Fruit fly (Drosophila melanogaster) whole organism, wandering third instar larva: ENCODE data around the gene CG43672.
A peak's percentile ranks its signal among the peaks of the same experiment; 100 is the strongest.

Experiments used
- Abd-B ChIP-seq: fragments of >200 bp; optimal IDR thresholded peaks from 2 replicates; lab custom pipeline; 2017; ENCODE audit warnings: missing biosample characterization, missing genetic modification characterization
- CG9705 ChIP-seq: fragments of 200-800 bp; sonication (Bioruptor generic); optimal IDR thresholded peaks from 2 replicates; lab custom pipeline; 2018; ENCODE audit warnings: missing biosample characterization, mild to moderate bottlenecking, missing genetic modification characterization
- CrebA ChIP-seq: fragments of 200-800 bp; sonication (Bioruptor generic); optimal IDR thresholded peaks from 2 replicates; lab custom pipeline; 2016; ENCODE audit warnings: missing biosample characterization, mild to moderate bottlenecking, missing genetic modification characterization, borderline replicate concordance
- Dif ChIP-seq: fragments of 200-275, 200-300 bp; sonication (Bioruptor generic); optimal IDR thresholded peaks from 2 replicates; lab custom pipeline; 2018; ENCODE audit warnings: missing biosample characterization, missing genetic modification characterization; ENCODE audit not compliant: partially characterized antibody
- GATAd ChIP-seq: sonication (Bioruptor generic); optimal IDR thresholded peaks from 2 replicates; lab custom pipeline; 2016; ENCODE audit warnings: missing biosample characterization, missing genetic modification characterization
- HLH106 ChIP-seq: fragments of 200-800 bp; optimal IDR thresholded peaks from 3 replicates; lab custom pipeline; 2019; ENCODE audit warnings: missing biosample characterization, mild to moderate bottlenecking, missing genetic modification characterization, moderate library complexity
- Hnf4 ChIP-seq: fragments of 200-800 bp; sonication (Bioruptor generic); optimal IDR thresholded peaks from 2 replicates; lab custom pipeline; 2016; ENCODE audit warnings: missing biosample characterization, mild to moderate bottlenecking, missing genetic modification characterization
- Hr78 ChIP-seq: fragments of >200 bp; optimal IDR thresholded peaks from 2 replicates; lab custom pipeline; 2017; ENCODE audit warnings: missing biosample characterization, missing genetic modification characterization
- Jra ChIP-seq: sonication (Bioruptor generic); optimal IDR thresholded peaks from 2 replicates; lab custom pipeline; 2016; ENCODE audit warnings: missing biosample characterization, missing genetic modification characterization
- Mio ChIP-seq: sonication (Bioruptor generic); optimal IDR thresholded peaks from 2 replicates; lab custom pipeline; 2016; ENCODE audit warnings: missing biosample characterization, missing genetic modification characterization
- Myc ChIP-seq: fragments of >200 bp; optimal IDR thresholded peaks from 2 replicates; lab custom pipeline; 2017
- N ChIP-seq: fragments of >200 bp; optimal IDR thresholded peaks from 2 replicates; lab custom pipeline; 2018; ENCODE audit warnings: missing biosample characterization, missing external identifiers, missing genetic modification characterization
- Rel ChIP-seq, 2 experiments: fragments of 200-800 bp; sonication (Bioruptor generic) in 1 of 2; optimal IDR thresholded peaks; 2 replicates in 1 of 2; 3 replicates in 1 of 2; lab custom pipeline; 2016 to 2019; ENCODE audit warnings: mild to moderate bottlenecking in 2 of 2, missing biosample characterization in 2 of 2, missing genetic modification characterization in 2 of 2, moderate library complexity in 1 of 2
- Sp1 ChIP-seq: fragments of 200-800 bp; sonication (Bioruptor generic); optimal IDR thresholded peaks from 3 replicates; lab custom pipeline; 2019; ENCODE audit warnings: missing biosample characterization, mild to moderate bottlenecking, missing genetic modification characterization, moderate library complexity
- Vsx2 ChIP-seq: fragments of 200-300, 225-300 bp; sonication (Bioruptor generic); optimal IDR thresholded peaks from 2 replicates; lab custom pipeline; 2018; ENCODE audit warnings: missing biosample characterization, missing genetic modification characterization; ENCODE audit not compliant: partially characterized antibody
- br ChIP-seq: fragments of 200-800 bp; sonication (Bioruptor generic); optimal IDR thresholded peaks from 2 replicates; lab custom pipeline; 2016; ENCODE audit warnings: missing biosample characterization, missing genetic modification characterization
- foxo ChIP-seq, 2 experiments: fragments of 200-800 bp; sonication (Bioruptor generic); optimal IDR thresholded peaks; 2 replicates in 1 of 2; 3 replicates in 1 of 2; lab custom pipeline; 2016 to 2017; ENCODE audit warnings: missing biosample characterization in 2 of 2, missing genetic modification characterization in 2 of 2
- fru ChIP-seq: fragments of 200-800 bp; sonication (Bioruptor generic); optimal IDR thresholded peaks from 3 replicates; lab custom pipeline; 2016; ENCODE audit warnings: missing biosample characterization, mild to moderate bottlenecking, missing genetic modification characterization
- h ChIP-seq: fragments of 200-800 bp; sonication (Bioruptor generic); optimal IDR thresholded peaks from 3 replicates; lab custom pipeline; 2016; ENCODE audit warnings: missing biosample characterization, mild to moderate bottlenecking, missing genetic modification characterization
- jim ChIP-seq: fragments of 175-275, 200-325 bp; sonication (Bioruptor generic); optimal IDR thresholded peaks from 2 replicates; lab custom pipeline; 2016; ENCODE audit warnings: missing biosample characterization, mild to moderate bottlenecking, missing genetic modification characterization
- pan ChIP-seq: fragments of >200 bp; optimal IDR thresholded peaks from 2 replicates; lab custom pipeline; 2017
- psq ChIP-seq: fragments of 200-800 bp; sonication (Bioruptor generic); optimal IDR thresholded peaks from 3 replicates; lab custom pipeline; 2017; ENCODE audit warnings: missing biosample characterization, mild to moderate bottlenecking, missing genetic modification characterization, moderate library complexity
- sage ChIP-seq: fragments of 200-800 bp; sonication (Bioruptor generic); optimal IDR thresholded peaks from 2 replicates; lab custom pipeline; 2016; ENCODE audit warnings: missing biosample characterization, mild to moderate bottlenecking, missing genetic modification characterization
- sv ChIP-seq: fragments of 200-800 bp; sonication (Bioruptor generic); optimal IDR thresholded peaks from 3 replicates; lab custom pipeline; 2016; ENCODE audit warnings: missing biosample characterization, missing genetic modification characterization
- tai ChIP-seq: sonication (Bioruptor generic); optimal IDR thresholded peaks from 2 replicates; lab custom pipeline; 2016; ENCODE audit warnings: missing biosample characterization, missing genetic modification characterization
- woc ChIP-seq: sonication (Bioruptor generic); optimal IDR thresholded peaks from 2 replicates; lab custom pipeline; 2016; ENCODE audit warnings: missing biosample characterization, mild to moderate bottlenecking, missing genetic modification characterization

Gene CG43672

DNA sequence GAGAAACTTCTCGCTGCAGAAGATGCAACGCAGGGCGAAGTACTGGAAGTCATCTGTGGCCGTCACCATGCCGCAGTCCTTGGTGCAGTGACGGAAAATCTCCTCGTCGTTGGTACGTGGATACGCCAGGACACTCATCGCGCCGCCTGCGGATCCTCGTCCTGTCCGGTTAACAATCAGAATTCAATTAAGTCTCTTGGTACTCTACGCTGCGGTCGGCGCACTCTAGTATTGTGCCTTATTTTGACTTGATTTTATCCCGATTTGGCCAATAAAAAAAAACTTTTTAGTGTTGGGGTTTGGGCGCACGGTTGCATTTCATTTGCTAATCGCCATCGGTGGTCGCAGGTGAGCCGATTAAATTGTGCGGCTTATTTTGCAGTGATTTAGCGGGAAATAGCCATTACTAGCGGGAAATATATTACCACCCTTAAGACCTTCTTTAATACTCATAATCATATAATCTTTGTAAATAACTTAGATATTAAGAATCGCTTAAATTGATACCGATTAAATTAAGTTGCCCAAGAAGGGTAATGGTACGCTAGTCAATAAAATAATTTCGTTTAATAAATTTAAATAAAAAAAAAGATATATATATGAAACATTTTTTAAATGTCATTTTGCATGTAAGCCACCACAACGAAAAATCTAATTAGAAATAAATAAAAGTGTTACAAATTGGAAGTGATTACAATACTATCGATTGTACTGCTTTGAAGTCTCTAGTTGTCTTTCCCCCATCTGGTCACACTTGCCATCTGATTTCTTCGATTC is 26.7 kb upstream of the CG43672 start, which contains the start of the genes CG8944 and CCT6:
Gene CG8944, minus strand, starts transcription at position 327 of the 777 bp plus-strand sequence.
Gene CCT6, plus strand, starts transcription at position 744 of the 777 bp plus-strand sequence.
- TF ChIP-seq woc (peak; percentile 16), psq (peak; percentile 18), Rel (GFP tag; optimal IDR thresholded peaks at IDR 0.05; lab: Kevin White, UChicago) (no peak), Rel (tag; optimal IDR thresholded peaks at IDR 0.05; lab: Kevin White, UChicago) (peak; percentile 11), HLH106 (tag; lab: Kevin White, UChicago) (peak; percentile 21), Sp1 (GFP tag; lab: Kevin White, UChicago) (peak; percentile 4), Dif (no peak), Hr78 (GFP tag; lab: Kevin White, UChicago) (no peak), h (GFP tag; lab: Kevin White, UChicago) (no peak), Myc (peak; percentile 74)

DNA sequence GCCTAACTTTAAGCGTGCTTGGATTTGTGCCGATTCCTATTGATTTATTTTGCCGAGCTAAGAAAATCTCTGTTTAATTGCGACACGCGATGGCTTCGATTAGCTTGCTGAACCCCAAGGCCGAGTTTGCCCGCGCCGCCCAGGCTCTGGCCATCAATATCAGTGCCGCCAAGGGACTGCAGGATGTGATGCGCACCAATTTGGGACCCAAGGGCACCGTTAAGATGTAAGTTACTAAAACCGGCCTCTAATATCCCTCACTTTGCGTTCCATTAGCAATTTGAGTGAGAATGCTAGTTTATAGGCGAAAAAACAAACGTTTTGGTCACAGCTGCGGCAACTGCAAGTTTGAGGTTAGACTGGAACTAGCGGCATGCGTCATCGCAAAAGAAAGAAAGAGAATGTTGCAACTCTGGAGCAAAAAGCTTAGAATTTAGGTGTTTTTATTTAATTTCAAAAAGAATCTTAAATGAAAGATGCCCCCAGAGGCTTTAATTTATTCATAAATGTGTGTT is 26.0 kb upstream of the CG43672 start:
- peak; percentile 68 for TF ChIP-seq Jra (GFP tag; lab: Kevin White, UChicago)
- TF ChIP-seq h (GFP tag; lab: Kevin White, UChicago): no peak
- TF ChIP-seq, all 38 proteins: peak for 1

- no peak for TF ChIP-seq Abd-B (GFP tag; lab: Kevin White, UChicago)
- no peak for TF ChIP-seq Rel (GFP tag; optimal IDR thresholded peaks at IDR 0.05; lab: Kevin White, UChicago)
- TF ChIP-seq Rel (tag; optimal IDR thresholded peaks at IDR 0.05; lab: Kevin White, UChicago): peak; percentile 99
Measured at dm6 chrX:15748945-15749344, 23.8 kb upstream of the CG43672 start, which contains the start of gene Mvd. TSS of gene Mvd (plus strand) at chrX:15749166.

DNA sequence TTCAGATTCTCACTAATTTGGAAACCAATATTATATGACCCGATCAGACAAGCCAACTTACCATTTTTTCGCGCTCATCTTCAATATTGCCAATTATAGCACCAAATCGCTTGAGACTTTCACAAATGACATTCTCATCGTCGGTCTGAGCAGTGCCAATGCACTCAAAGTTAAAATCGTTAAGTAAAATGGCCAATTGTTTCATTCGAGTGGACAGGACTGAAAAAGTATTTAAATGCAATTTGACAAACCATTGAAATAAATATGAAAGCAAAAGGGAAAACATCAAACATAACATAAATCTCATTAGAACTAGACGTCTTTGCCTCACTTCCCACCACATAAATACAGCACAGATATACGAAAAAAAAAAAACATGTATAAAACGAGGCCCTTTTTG is 16.7 kb upstream of the CG43672 start, which contains the start of gene CG8260:
Gene CG8260, plus strand, starts transcription at position 301 of the 400 bp plus-strand sequence.
- TF ChIP-seq sv (GFP tag; lab: Kevin White, UChicago): no peak
- TF ChIP-seq sage (GFP tag; lab: Kevin White, UChicago): no peak
- no peak for TF ChIP-seq Hnf4
- TF ChIP-seq tai (GFP tag; lab: Kevin White, UChicago): no peak

- TF ChIP-seq CG9705 (no peak), fru (GFP tag; lab: Kevin White, UChicago) (peak; percentile 6), woc (no peak)
- TF ChIP-seq, all 38 proteins: peak for 1
Measured at dm6 chrX:15758692-15759240, 14.0 kb upstream of the CG43672 start.

DNA sequence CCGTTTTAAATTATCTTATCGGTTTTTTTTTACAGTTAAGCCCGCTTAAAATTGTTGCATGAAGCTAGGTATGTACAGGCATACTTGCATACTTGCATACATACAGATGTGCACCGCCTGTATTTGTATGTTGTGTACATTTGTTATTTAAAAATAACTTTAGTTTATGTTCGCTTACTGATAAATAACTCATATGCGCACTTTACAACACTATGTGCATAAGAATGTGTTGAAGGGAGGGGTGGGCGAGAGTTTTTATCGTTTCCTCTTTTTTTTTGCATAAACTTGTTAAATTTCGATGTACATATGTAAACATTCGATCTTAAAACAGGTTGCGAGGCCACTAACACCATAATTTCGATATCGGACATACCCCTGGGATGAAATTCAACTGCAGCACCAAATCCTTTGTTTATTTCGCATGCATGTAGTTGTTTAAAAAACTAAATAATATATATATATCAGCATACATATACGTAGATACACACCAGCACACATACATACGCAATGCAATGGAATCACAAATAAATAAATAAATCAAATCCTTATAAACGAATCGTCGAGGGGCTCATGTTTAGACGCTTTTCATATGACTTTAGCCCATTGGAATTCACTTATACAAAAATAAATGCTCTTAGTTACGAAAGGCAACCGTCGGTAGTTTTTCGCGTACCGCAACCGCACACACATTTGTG is 12.9 kb upstream of the CG43672 start:
- TF ChIP-seq foxo (GFP tag; optimal IDR thresholded peaks at IDR 0.05; lab: Kevin White, UChicago) (no peak), Dif (no peak), Sp1 (GFP tag; lab: Kevin White, UChicago) (no peak), fru (GFP tag; lab: Kevin White, UChicago) (no peak), Vsx2 (no peak)

dm6 chrX:15760447-15761297 is 12.1 kb upstream of the CG43672 start, which contains the start of the genes Graf and mRpL3:
TSS of gene Graf (minus strand) at chrX:15760733.
TSS of gene mRpL3 (plus strand) at chrX:15761248.
- TF ChIP-seq br: no peak
- no peak for TF ChIP-seq Rel (GFP tag; optimal IDR thresholded peaks at IDR 0.05; lab: Kevin White, UChicago)
- no peak for TF ChIP-seq Rel (tag; optimal IDR thresholded peaks at IDR 0.05; lab: Kevin White, UChicago)
- no peak for TF ChIP-seq CG9705
- no peak for TF ChIP-seq Sp1 (GFP tag; lab: Kevin White, UChicago)
- TF ChIP-seq pan (lab: Kevin White, UChicago): no peak
- TF ChIP-seq Hr78 (GFP tag; lab: Kevin White, UChicago): peak; percentile 74
- TF ChIP-seq jim (GFP tag; lab: Kevin White, UChicago): no peak
- no peak for TF ChIP-seq sv (GFP tag; lab: Kevin White, UChicago)
- no peak for TF ChIP-seq Hnf4
- TF ChIP-seq Mio (GFP tag; lab: Kevin White, UChicago): no peak
- TF ChIP-seq woc: peak; percentile 71
- no peak for TF ChIP-seq tai (GFP tag; lab: Kevin White, UChicago)
- TF ChIP-seq psq: no peak
- no peak for TF ChIP-seq CrebA (GFP tag; lab: Kevin White, UChicago)
- no peak for TF ChIP-seq Jra (GFP tag; lab: Kevin White, UChicago)
- TF ChIP-seq fru (GFP tag; lab: Kevin White, UChicago): peak; percentile 97
- TF ChIP-seq N: peak; percentile 84
- no peak for TF ChIP-seq GATAd (GFP tag; lab: Kevin White, UChicago)
